Fruit fly (Drosophila melanogaster): ENCODE measurements at regions not wholly inside any gene's neighbourhood (a gene's known extent, or its start where the extent isn't known, plus 50 kb on each side); places are given as distances from the start of the nearest gene placed in this dataset.

- peak; percentile 64 for TF ChIP-seq twi (tag; optimal IDR thresholded peaks at IDR 0.05)
- TF ChIP-seq wek (GFP tag; optimal IDR thresholded peaks at IDR 0.05), result no peak
- TF ChIP-seq crol (GFP tag; IDR thresholded peaks at IDR 0.05), result peak; percentile 57; the same call in 1 of the 2 replicates
- no peak for TF ChIP-seq Myb (GFP tag; optimal IDR thresholded peaks at IDR 0.05)
- peak; percentile 36 for TF ChIP-seq CG1529 (GFP tag; optimal IDR thresholded peaks at IDR 0.05)
- peak; percentile 29 for TF ChIP-seq CG4328 (GFP tag; optimal IDR thresholded peaks at IDR 0.05)
- no peak for TF ChIP-seq CG1792 (GFP tag; optimal IDR thresholded peaks at IDR 0.05)
- TF ChIP-seq CG12659 (GFP tag; optimal IDR thresholded peaks at IDR 0.05), result peak; percentile 50
- TF ChIP-seq bigmax (GFP tag; optimal IDR thresholded peaks at IDR 0.05), result no peak
- TF ChIP-seq prd (optimal IDR thresholded peaks at IDR 0.05), result no peak
- peak; percentile 62; the same call in 2 of the 3 replicates for TF ChIP-seq prd (GFP tag; IDR thresholded peaks at IDR 0.05)
- no peak for TF ChIP-seq jigr1 (GFP tag; IDR thresholded peaks at IDR 0.05)
- no peak for TF ChIP-seq BEAF-32 (GFP tag; optimal IDR thresholded peaks at IDR 0.05)
- 0 out of 2 replicates have a peak, but pooled peaks have one; percentile 32 for TF ChIP-seq CG14667 (GFP tag; IDR thresholded peaks at IDR 0.05)
- no peak for TF ChIP-seq slp2 (GFP tag; optimal IDR thresholded peaks at IDR 0.05)
- no peak for TF ChIP-seq CG31365 (tag; optimal IDR thresholded peaks at IDR 0.05)
- TF ChIP-seq jumu (GFP tag; optimal IDR thresholded peaks at IDR 0.05), result no peak
- no peak for TF ChIP-seq rib (GFP tag; IDR thresholded peaks at IDR 0.05)
- peak; percentile 88 for TF ChIP-seq nmo (GFP tag; optimal IDR thresholded peaks at IDR 0.05)
- no peak for TF ChIP-seq Sin3A (optimal IDR thresholded peaks at IDR 0.05)
- peak; percentile 37; the same call in 1 of the 3 replicates for TF ChIP-seq ci (GFP tag; IDR thresholded peaks at IDR 0.05)
- peak; percentile 59 for TF ChIP-seq Sox100B (GFP tag; optimal IDR thresholded peaks at IDR 0.05)
- TF ChIP-seq CG17802 (tag; optimal IDR thresholded peaks at IDR 0.05), result peak; percentile 8
- TF ChIP-seq gfzf (GFP tag; optimal IDR thresholded peaks at IDR 0.05), result no peak
- no peak for TF ChIP-seq CG18011 (GFP tag; optimal IDR thresholded peaks at IDR 0.05)
- no peak for TF ChIP-seq pita (GFP tag; optimal IDR thresholded peaks at IDR 0.05)
- no peak for TF ChIP-seq CG10565 (GFP tag; optimal IDR thresholded peaks at IDR 0.05)
- TF ChIP-seq Fer1 (GFP tag; optimal IDR thresholded peaks at IDR 0.05), result peak; percentile 35
- no peak for TF ChIP-seq wdn (GFP tag; IDR thresholded peaks at IDR 0.05)
- TF ChIP-seq cg (GFP tag; optimal IDR thresholded peaks at IDR 0.05), result no peak
- TF ChIP-seq br (optimal IDR thresholded peaks at IDR 0.05), result no peak
- peak; percentile 65 for TF ChIP-seq kay (GFP tag; optimal IDR thresholded peaks at IDR 0.05)
- TF ChIP-seq CG14965 (GFP tag; optimal IDR thresholded peaks at IDR 0.05; ENCODE audit: borderline replicate concordance), result no peak
- TF ChIP-seq vfl (GFP tag; optimal IDR thresholded peaks at IDR 0.05), result no peak
- peak; percentile 44 for TF ChIP-seq CG13775 (GFP tag; optimal IDR thresholded peaks at IDR 0.05)
- TF ChIP-seq CG9437 (GFP tag; optimal IDR thresholded peaks at IDR 0.05), result peak; percentile 54
- peak; percentile 70 for TF ChIP-seq sens (GFP tag)
- peak; percentile 25 for TF ChIP-seq jing (GFP tag; optimal IDR thresholded peaks at IDR 0.05)
- TF ChIP-seq odd (GFP tag; optimal IDR thresholded peaks at IDR 0.05), result peak; percentile 7
- TF ChIP-seq Ets97D (GFP tag; optimal IDR thresholded peaks at IDR 0.05), result no peak
- TF ChIP-seq CG12744 (GFP tag; optimal IDR thresholded peaks at IDR 0.05), result no peak
- TF ChIP-seq danr (GFP tag; IDR thresholded peaks at IDR 0.05), result no peak
- peak; percentile 42; the same call in 2 of the 3 replicates for TF ChIP-seq tgo (GFP tag; IDR thresholded peaks at IDR 0.05)
- TF ChIP-seq CG42726 (GFP tag; IDR thresholded peaks at IDR 0.05; ENCODE audit: partially characterized antibody), result no peak
- TF ChIP-seq CG10147 (GFP tag; optimal IDR thresholded peaks at IDR 0.05), result peak; percentile 29
- no peak for TF ChIP-seq CG33213 (GFP tag; optimal IDR thresholded peaks at IDR 0.05)
- peak; percentile 53; the same call in 1 of the 2 replicates for TF ChIP-seq vvl (GFP tag; IDR thresholded peaks at IDR 0.05)
- TF ChIP-seq hth (optimal IDR thresholded peaks at IDR 0.05), result no peak
- TF ChIP-seq E2f1 (GFP tag; IDR thresholded peaks at IDR 0.05), result peak; percentile 54
- peak; percentile 29 for TF ChIP-seq Deaf1 (tag; optimal IDR thresholded peaks at IDR 0.05)
- TF ChIP-seq unpg (GFP tag; optimal IDR thresholded peaks at IDR 0.05), result peak; percentile 55
- TF ChIP-seq CG15011 (GFP tag; optimal IDR thresholded peaks at IDR 0.05), result no peak
- no peak for TF ChIP-seq NC2α (GFP tag; optimal IDR thresholded peaks at IDR 0.05)
Measured at dm6 chr3L:10343992-10344435, 68.6 kb upstream of the CG12362 start (continued).
